Worm (Caenorhabditis elegans): Measurements from ENCODE around the gene H01G02.1.

The H01G02.1 gene

ce11 chrIV:11821591-11822361 lies 17.8 kb upstream of the H01G02.1 start, which contains the start of the genes par-5 and M117.3 (continued):
- TF ChIP-seq aly-2 (tag; optimal IDR thresholded peaks at IDR 0.05), result no peak
- TF ChIP-seq sup-37 (GFP tag; optimal IDR thresholded peaks at IDR 0.05), result no peak
- no peak for TF ChIP-seq tlp-1 (tag; optimal IDR thresholded peaks at IDR 0.05)
- TF ChIP-seq unc-98 (GFP tag; IDR thresholded peaks at IDR 0.05), result no peak

- TF ChIP-seq nhr-71 (tag; optimal IDR thresholded peaks at IDR 0.05) (peak; percentile 22), ama-1 (optimal IDR thresholded peaks at IDR 0.05) (peak; percentile 81), zip-4 (GFP tag; optimal IDR thresholded peaks at IDR 0.05) (no peak), lsy-2 (tag; optimal IDR thresholded peaks at IDR 0.05) (peak in 1 of 2 experiments; percentile 22), pax-3 (tag; optimal IDR thresholded peaks at IDR 0.05) (peak; percentile 22), nhr-85 (tag) (peak; percentile 50), ztf-4 (tag; optimal IDR thresholded peaks at IDR 0.05) (no peak), efl-1 (optimal IDR thresholded peaks at IDR 0.05) (no peak), efl-1 (GFP tag; optimal IDR thresholded peaks at IDR 0.05 in 1 of 2) (peak in 1 of 2 experiments; percentile 67), nhr-90 (tag; optimal IDR thresholded peaks at IDR 0.05; ENCODE audit: poor library complexity) (peak; percentile 27), sox-4 (tag; optimal IDR thresholded peaks at IDR 0.05) (peak; percentile 13), tlp-1 (tag; optimal IDR thresholded peaks at IDR 0.05) (no peak)
These were observed 16.3 kb upstream of the H01G02.1 start for ce11 chrIV:11820067-11820913.

- no peak for TF ChIP-seq snu-23 (GFP tag; optimal IDR thresholded peaks at IDR 0.05)
- no peak for TF ChIP-seq ces-1 (GFP tag; optimal IDR thresholded peaks at IDR 0.05)
- no peak for TF ChIP-seq lin-15B (tag; optimal IDR thresholded peaks at IDR 0.05)
- no peak for TF ChIP-seq lin-39 (tag; optimal IDR thresholded peaks at IDR 0.05)
- no peak for TF ChIP-seq ceh-88 (GFP tag; IDR thresholded peaks at IDR 0.05)
- TF ChIP-seq lin-14 (GFP tag; optimal IDR thresholded peaks at IDR 0.05), result peak; percentile 53
- no peak for TF ChIP-seq nhr-237 (tag; optimal IDR thresholded peaks at IDR 0.05)
- TF ChIP-seq dpl-1 (GFP tag; optimal IDR thresholded peaks at IDR 0.05), result no peak
- no peak for TF ChIP-seq vab-15 (tag; optimal IDR thresholded peaks at IDR 0.05)
- peak; percentile 4 for TF ChIP-seq rnt-1 (tag; optimal IDR thresholded peaks at IDR 0.05)
- TF ChIP-seq irx-1 (tag; optimal IDR thresholded peaks at IDR 0.05), result no peak
- no peak for TF ChIP-seq C34B4.2 (tag; optimal IDR thresholded peaks at IDR 0.05)
- TF ChIP-seq nhr-12 (tag; optimal IDR thresholded peaks at IDR 0.05), result no peak
- no peak for TF ChIP-seq sup-37 (GFP tag; optimal IDR thresholded peaks at IDR 0.05)
- TF ChIP-seq nhr-11 (tag; optimal IDR thresholded peaks at IDR 0.05), result no peak
- TF ChIP-seq tbx-2 (tag; optimal IDR thresholded peaks at IDR 0.05), result peak; percentile 13
- no peak for TF ChIP-seq nhr-19 (GFP tag; conservative IDR thresholded peaks at IDR 0.05)
- no peak for TF ChIP-seq nhr-84 (tag; optimal IDR thresholded peaks at IDR 0.05)
- TF ChIP-seq ceh-8 (GFP tag; optimal IDR thresholded peaks at IDR 0.05), result no peak
- no peak for TF ChIP-seq lin-35 (GFP tag; optimal IDR thresholded peaks at IDR 0.05)
- no peak for TF ChIP-seq aha-1 (tag; optimal IDR thresholded peaks at IDR 0.05)
- peak; percentile 13 for TF ChIP-seq blmp-1 (tag; optimal IDR thresholded peaks at IDR 0.05)
- TF ChIP-seq fos-1 (tag; optimal IDR thresholded peaks at IDR 0.05), result no peak
- no peak for TF ChIP-seq nhr-20 (tag; optimal IDR thresholded peaks at IDR 0.05)
- no peak for TF ChIP-seq mep-1 (tag; optimal IDR thresholded peaks at IDR 0.05)
- TF ChIP-seq unc-86 (tag; optimal IDR thresholded peaks at IDR 0.05), result no peak
These were observed 9.9 kb upstream of the H01G02.1 start, which contains the start of gene M117.1 for ce11 chrIV:11813901-11814300. TSS of gene M117.1 (plus strand) at chrIV:11814247.
